Fruit fly (Drosophila melanogaster) whole organism, embryonic: ENCODE data around the gene CG8851.

Experiments used
- CG10147 ChIP-seq: fragments of 200-800 bp; sonication (Bioruptor generic); optimal IDR thresholded peaks from 2 replicates; lab custom pipeline; 2019; ENCODE audit warnings: missing biosample characterization, mild to moderate bottlenecking, missing genetic modification characterization, moderate library complexity
- CG10979 ChIP-seq: fragments of 200-800 bp; sonication (Bioruptor generic); optimal IDR thresholded peaks from 2 replicates; lab custom pipeline; 2018; ENCODE audit warnings: missing biosample characterization, mild to moderate bottlenecking, missing genetic modification characterization, moderate library complexity
- CG13624 ChIP-seq: fragments of 200-800 bp; sonication (Bioruptor generic); optimal IDR thresholded peaks from 2 replicates; lab custom pipeline; 2016; ENCODE audit warnings: missing biosample characterization, missing genetic modification characterization
- CG14014 ChIP-seq: fragments of 200-800 bp; sonication (Bioruptor generic); IDR thresholded peaks from 2 replicates; pipeline ENCODE4 v1.3.6; 2022; ENCODE audit warnings: missing biosample characterization, missing genetic modification characterization
- CG14710 ChIP-seq: fragments of 200-800 bp; sonication (Bioruptor generic); optimal IDR thresholded peaks from 3 replicates; lab custom pipeline; 2019; ENCODE audit warnings: missing biosample characterization, mild to moderate bottlenecking, missing genetic modification characterization, moderate library complexity
- CG15696 ChIP-seq: fragments of 200-800 bp; sonication (Bioruptor generic); optimal IDR thresholded peaks from 2 replicates; lab custom pipeline; 2019; ENCODE audit warnings: missing biosample characterization, mild to moderate bottlenecking, missing genetic modification characterization, moderate library complexity
- CG1603 ChIP-seq: fragments of 200-800 bp; sonication (Bioruptor generic); optimal IDR thresholded peaks from 2 replicates; lab custom pipeline; 2019; ENCODE audit warnings: missing biosample characterization, mild to moderate bottlenecking, missing genetic modification characterization, moderate library complexity
- CG16779 ChIP-seq: fragments of 200-800 bp; sonication (Bioruptor generic); IDR thresholded peaks from 2 replicates; pipeline ENCODE4 v1.3.6; 2022; ENCODE audit warnings: missing biosample characterization, missing genetic modification characterization
- CG16815 ChIP-seq: fragments of 200-800 bp; sonication (Bioruptor generic); optimal IDR thresholded peaks from 3 replicates; lab custom pipeline; 2017; ENCODE audit warnings: missing biosample characterization, mild to moderate bottlenecking, missing genetic modification characterization
- CG16863 ChIP-seq: fragments of 200-800 bp; sonication (Bioruptor generic); optimal IDR thresholded peaks from 3 replicates; lab custom pipeline; 2016; ENCODE audit warnings: missing biosample characterization, missing genetic modification characterization
- CG17328 ChIP-seq: fragments of 200-800 bp; sonication (Bioruptor generic); IDR thresholded peaks from 2 replicates; pipeline ENCODE4 v1.3.6; 2022; ENCODE audit warnings: missing biosample characterization, missing genetic modification characterization
- CG17829 ChIP-seq: fragments of 200-800 bp; optimal IDR thresholded peaks from 2 replicates; lab custom pipeline; 2019; ENCODE audit warnings: missing biosample characterization, mild to moderate bottlenecking, missing genetic modification characterization, moderate library complexity
- CG18262 ChIP-seq: fragments of 200-800 bp; optimal IDR thresholded peaks from 3 replicates; lab custom pipeline; 2019; ENCODE audit warnings: missing biosample characterization, mild to moderate bottlenecking, missing genetic modification characterization, moderate library complexity
- CG2712 ChIP-seq: fragments of 200-800 bp; optimal IDR thresholded peaks from 3 replicates; lab custom pipeline; 2019; ENCODE audit warnings: missing biosample characterization, mild to moderate bottlenecking, missing genetic modification characterization, moderate library complexity
- CG31441 ChIP-seq: fragments of 200-800 bp; sonication (Bioruptor generic); IDR thresholded peaks from 2 replicates; pipeline ENCODE4 v1.3.6; 2022; ENCODE audit warnings: missing biosample characterization, missing genetic modification characterization
- CG6175 ChIP-seq: fragments of 200-800 bp; sonication (Bioruptor generic); IDR thresholded peaks from 3 replicates; pipeline ENCODE4 v1.3.6; 2022; ENCODE audit warnings: missing biosample characterization, missing genetic modification characterization
- CG6254 ChIP-seq: fragments of 200-800 bp; sonication (Bioruptor generic); optimal IDR thresholded peaks from 3 replicates; lab custom pipeline; 2017; ENCODE audit warnings: mild to moderate bottlenecking, missing biosample characterization, missing genetic modification reagents, missing genetic modification characterization
- CG8765 ChIP-seq: fragments of 200-800 bp; sonication (Bioruptor generic); IDR thresholded peaks from 2 replicates; pipeline ENCODE4 v1.3.6; 2022; ENCODE audit warnings: missing biosample characterization, missing genetic modification characterization
- CG9727 ChIP-seq: fragments of 200-800 bp; sonication (Bioruptor generic); optimal IDR thresholded peaks from 3 replicates; lab custom pipeline; 2017; ENCODE audit warnings: missing biosample characterization, mild to moderate bottlenecking, missing genetic modification characterization
- Elba2 ChIP-seq: fragments of 200-800 bp; sonication (Bioruptor generic); optimal IDR thresholded peaks from 3 replicates; lab custom pipeline; 2016; ENCODE audit warnings: missing biosample characterization, missing genetic modification characterization
- Med ChIP-seq: fragments of 200-800 bp; sonication (Bioruptor generic); peaks from one replicate; lab custom pipeline; 2016; ENCODE audit warnings: missing biosample characterization, missing genetic modification characterization, mild to moderate bottlenecking, inconsistent platforms, moderate library complexity
- NFAT ChIP-seq: fragments of 200-800 bp; sonication (Bioruptor generic); IDR thresholded peaks from 2 replicates; pipeline ENCODE4 v1.3.6; 2022; ENCODE audit warnings: missing biosample characterization, missing genetic modification characterization
- Six4 ChIP-seq: fragments of 200-800 bp; sonication (Bioruptor generic); optimal IDR thresholded peaks from 2 replicates; lab custom pipeline; 2016; ENCODE audit warnings: missing biosample characterization, missing genetic modification characterization
- Sry-δ ChIP-seq: fragments of 200-800 bp; sonication (Bioruptor generic); optimal IDR thresholded peaks from 2 replicates; lab custom pipeline; 2016; ENCODE audit warnings: missing biosample characterization, missing genetic modification characterization
- amos ChIP-seq: fragments of 200-800 bp; sonication (Bioruptor generic); IDR thresholded peaks from 2 replicates; pipeline ENCODE4 v1.3.6; 2022; ENCODE audit warnings: missing biosample characterization, missing genetic modification characterization; ENCODE audit not compliant: partially characterized antibody
- bsh ChIP-seq, 2 experiments: fragments of 200-800 bp; sonication (Bioruptor generic); optimal IDR thresholded peaks; 2 replicates each; lab custom pipeline; 2017 to 2018; ENCODE audit warnings: mild to moderate bottlenecking in 2 of 2, missing biosample characterization in 2 of 2, missing genetic modification characterization in 2 of 2, moderate library complexity in 1 of 2
- chn ChIP-seq: fragments of 200-800 bp; sonication (Bioruptor generic); optimal IDR thresholded peaks from 2 replicates; lab custom pipeline; 2016; ENCODE audit warnings: missing biosample characterization, missing genetic modification characterization
- croc ChIP-seq: fragments of 200-800 bp; sonication (Bioruptor generic); conservative IDR thresholded peaks from 3 replicates; pipeline ENCODE4 v1.3.6; 2022; ENCODE audit warnings: missing biosample characterization, missing genetic modification characterization
- dm ChIP-seq: fragments of 200-800 bp; sonication (Bioruptor generic); optimal IDR thresholded peaks from 3 replicates; lab custom pipeline; 2016; ENCODE audit warnings: missing biosample characterization, missing genetic modification characterization
- dmrt11E ChIP-seq: fragments of 200-800 bp; sonication (Bioruptor generic); optimal IDR thresholded peaks from 3 replicates; lab custom pipeline; 2018; ENCODE audit warnings: missing biosample characterization, mild to moderate bottlenecking, missing genetic modification characterization, moderate library complexity
- ems ChIP-seq: fragments of 200-800 bp; sonication (Bioruptor generic); optimal IDR thresholded peaks from 3 replicates; lab custom pipeline; 2016; ENCODE audit warnings: missing biosample characterization, missing genetic modification characterization
- eve ChIP-seq, 2 experiments: fragments of >200 bp; optimal IDR thresholded peaks; 2 replicates each; lab custom pipeline; 2017; ENCODE audit warnings: missing biosample characterization in 2 of 2, missing genetic modification characterization in 2 of 2
- fd3F ChIP-seq: fragments of 200-800 bp; sonication (Bioruptor generic); optimal IDR thresholded peaks from 2 replicates; lab custom pipeline; 2018; ENCODE audit warnings: missing biosample characterization, mild to moderate bottlenecking, missing genetic modification characterization, moderate library complexity
- fd96Cb ChIP-seq: fragments of 200-800 bp; sonication (Bioruptor generic); optimal IDR thresholded peaks from 2 replicates; lab custom pipeline; 2018; ENCODE audit warnings: missing biosample characterization, mild to moderate bottlenecking, missing genetic modification characterization, moderate library complexity
- her ChIP-seq: fragments of 200-800 bp; sonication (Bioruptor generic); optimal IDR thresholded peaks from 2 replicates; lab custom pipeline; 2016; ENCODE audit warnings: missing biosample characterization, missing genetic modification characterization
- lola ChIP-seq, 3 experiments: fragments of >200 bp in 2 of 3; fragments of 200-800 bp in 1 of 3; sonication (Bioruptor generic) in 1 of 3; optimal IDR thresholded peaks; 2 replicates each; lab custom pipeline; 2017 to 2019; ENCODE audit warnings: missing biosample characterization in 3 of 3, missing genetic modification characterization in 3 of 3, mild to moderate bottlenecking in 1 of 3, moderate library complexity in 1 of 3
- luna ChIP-seq: fragments of 200-800 bp; sonication (Bioruptor generic); optimal IDR thresholded peaks from 2 replicates; lab custom pipeline; 2016; ENCODE audit warnings: missing biosample characterization, missing genetic modification characterization
- nerfin-2 ChIP-seq: fragments of 200-800 bp; sonication (Bioruptor generic); IDR thresholded peaks from 2 replicates; pipeline ENCODE4 v1.3.6; 2022; ENCODE audit warnings: missing biosample characterization, missing genetic modification characterization; ENCODE audit not compliant: partially characterized antibody
- otp ChIP-seq: fragments of 200-800 bp; sonication (Bioruptor generic); IDR thresholded peaks from 3 replicates; pipeline ENCODE4, ENCODE4 v1.3.6; 2022; ENCODE audit warnings: missing biosample characterization, missing genetic modification characterization
- pb ChIP-seq: fragments of 200-800 bp; sonication (Bioruptor generic); optimal IDR thresholded peaks from 3 replicates; lab custom pipeline; 2016; ENCODE audit warnings: missing biosample characterization, missing genetic modification characterization
- phol ChIP-seq: fragments of 200-800 bp; sonication (Bioruptor generic); optimal IDR thresholded peaks from 3 replicates; lab custom pipeline; 2018; ENCODE audit warnings: missing biosample characterization, mild to moderate bottlenecking, missing genetic modification characterization, moderate library complexity
- prd ChIP-seq, 3 experiments: fragments of >200 bp in 2 of 3; fragments of 200-800 bp in 1 of 3; sonication (Bioruptor generic) in 1 of 3; optimal IDR thresholded peaks in 2 of 3; IDR thresholded peaks in 1 of 3; 2 replicates in 2 of 3; 3 replicates in 1 of 3; pipeline versions ENCODE4 v1.3.6 to Lab custom; 2017 to 2022; ENCODE audit warnings: missing biosample characterization in 1 of 3, missing genetic modification characterization in 1 of 3
- sens ChIP-seq: fragments of 200-800 bp; sonication (Bioruptor generic); peaks from one replicate; lab custom pipeline; 2016; ENCODE audit warnings: missing biosample characterization, missing genetic modification characterization
- so ChIP-seq: fragments of 200-800 bp; sonication (Bioruptor generic); IDR thresholded peaks from 3 replicates; pipeline ENCODE4 v1.3.6; 2022; ENCODE audit warnings: missing biosample characterization, missing genetic modification characterization
- tap ChIP-seq: fragments of 200-800 bp; optimal IDR thresholded peaks from 3 replicates; lab custom pipeline; 2019; ENCODE audit warnings: missing biosample characterization, mild to moderate bottlenecking, missing genetic modification characterization, moderate library complexity
- tna ChIP-seq: fragments of 200-800 bp; sonication (Bioruptor generic); IDR thresholded peaks from 2 replicates; pipeline ENCODE4 v1.3.6; 2022; ENCODE audit warnings: missing biosample characterization, missing genetic modification characterization; ENCODE audit not compliant: partially characterized antibody
- vvl ChIP-seq: fragments of 200-800 bp; sonication (Bioruptor generic); IDR thresholded peaks from 2 replicates; pipeline ENCODE4 v1.3.6; 2022; ENCODE audit warnings: missing biosample characterization, missing genetic modification characterization
- zf30C ChIP-seq: fragments of 200-800 bp; sonication (Bioruptor generic); optimal IDR thresholded peaks from 3 replicates; lab custom pipeline; 2018; ENCODE audit warnings: missing biosample characterization, mild to moderate bottlenecking, missing genetic modification characterization
- zfh1 ChIP-seq: fragments of 200-800 bp; sonication (Bioruptor generic); IDR thresholded peaks from 3 replicates; pipeline ENCODE4 v1.3.6; 2022; ENCODE audit warnings: missing biosample characterization, missing genetic modification characterization

CG8851 gene

dm6 chr2L:3539996-3540395, 20.5 kb downstream of the CG8851 start (continued):
- no peak for TF ChIP-seq CG10147 (GFP tag; lab: Kevin White, UChicago)
- TF ChIP-seq CG1603 (tag; lab: Kevin White, UChicago) = no peak
- TF ChIP-seq NFAT (GFP tag; lab: Robert Waterston, UW) = no peak
- no peak for TF ChIP-seq so (GFP tag; lab: Robert Waterston, UW)
- TF ChIP-seq dm = no peak
- no peak for TF ChIP-seq tna (GFP tag; lab: Robert Waterston, UW)
- no peak for TF ChIP-seq bsh (GFP tag; optimal IDR thresholded peaks at IDR 0.05; lab: Kevin White, UChicago)
- TF ChIP-seq nerfin-2 = no peak
- no peak for TF ChIP-seq CG13624 (GFP tag; lab: Kevin White, UChicago)
- TF ChIP-seq CG16863 (GFP tag; lab: Kevin White, UChicago) = no peak
- no peak for TF ChIP-seq CG16815 (GFP tag; lab: Kevin White, UChicago)
- no peak for TF ChIP-seq Sry-δ (GFP tag; lab: Kevin White, UChicago)
- 0 out of 3 replicates have a peak, but pooled peaks have one; percentile 23 for TF ChIP-seq otp
- no peak for TF ChIP-seq eve (GFP tag; optimal IDR thresholded peaks at IDR 0.05; lab: Kevin White, UChicago)
- no peak for TF ChIP-seq pb (GFP tag; lab: Kevin White, UChicago)
- TF ChIP-seq chn = no peak
- no peak for TF ChIP-seq her
- TF ChIP-seq, all 482 proteins: peak for 31

dm6 chr2L:3543062-3543461, 23.6 kb downstream of the CG8851 start:
- TF ChIP-seq CG18262 (tag; lab: Kevin White, UChicago) (peak; percentile 40), fd3F (GFP tag; lab: Kevin White, UChicago) (no peak), CG16779 (GFP tag; lab: Robert Waterston, UW) (no peak), zf30C (peak; percentile 34), tap (no peak), CG15696 (no peak), zfh1 (GFP tag; lab: Robert Waterston, UW) (0 out of 3 replicates have a peak, but pooled peaks have one; percentile 11), Six4 (GFP tag; lab: Kevin White, UChicago) (no peak), sens (GFP tag; lab: Kevin White, UChicago) (peak; percentile 48), CG6254 (GFP tag; lab: Kevin White, UChicago) (peak; percentile 15), Med (GFP tag; lab: Kevin White, UChicago) (peak; percentile 28), CG6175 (GFP tag; lab: Robert Waterston, UW) (no peak), CG31441 (GFP tag; lab: Robert Waterston, UW) (0 out of 2 replicates have a peak, but pooled peaks have one; percentile 26), CG8765 (0 out of 2 replicates have a peak, but pooled peaks have one; percentile 15), vvl (GFP tag; lab: Robert Waterston, UW) (0 out of 2 replicates have a peak, but pooled peaks have one; percentile 43), croc (GFP tag; lab: Robert Waterston, UW) (peak; percentile 30; the same call in 1 of the 3 replicates), bsh (GFP tag; optimal IDR thresholded peaks at IDR 0.05; lab: Kevin White, UChicago) (peak in 1 of 2 experiments; percentile 14), CG17328 (GFP tag; lab: Robert Waterston, UW) (0 out of 2 replicates have a peak, but pooled peaks have one; percentile 6), amos (no peak), phol (tag; lab: Kevin White, UChicago) (peak; percentile 24), CG10979 (tag; lab: Kevin White, UChicago) (peak; percentile 41), luna (GFP tag; lab: Kevin White, UChicago) (no peak), fd96Cb (tag; lab: Kevin White, UChicago) (peak; percentile 7), CG17829 (tag; lab: Kevin White, UChicago) (peak; percentile 18), CG14014 (GFP tag; lab: Robert Waterston, UW) (no peak), Elba2 (no peak), dmrt11E (peak; percentile 45), CG9727 (peak; percentile 3), lola (GFP tag; optimal IDR thresholded peaks at IDR 0.05; lab: Kevin White, UChicago) (peak in 1 of 3 experiments; percentile 28), ems (GFP tag; lab: Kevin White, UChicago) (no peak), CG14710 (tag; lab: Kevin White, UChicago) (peak; percentile 16), CG2712 (tag; lab: Kevin White, UChicago) (peak; percentile 53), prd (optimal IDR thresholded peaks at IDR 0.05; lab: Kevin White, UChicago) (no peak), prd (GFP tag; IDR thresholded peaks at IDR 0.05; lab: Robert Waterston, UW) (peak; percentile 32; the same call in 1 of the 3 replicates)
